Worm (Caenorhabditis elegans) whole organism, young adult: Measurements from ENCODE around the gene T01D1.4.

Source experiments
- D2030.7 ChIP-seq: fragments of 200-800 bp; sonication (Bioruptor generic); IDR thresholded peaks from 2 replicates; pipeline ENCODE4 v1.3.6; 2022; ENCODE audit warnings: missing genetic modification reagents, missing genetic modification characterization, missing compliant biosample characterization
- F22D6.2 ChIP-seq: sonication (generic microtip); optimal IDR thresholded peaks from 2 replicates; lab custom pipeline; 2016; ENCODE audit warnings: mild to moderate bottlenecking, missing genetic modification characterization, missing compliant biosample characterization
- F23B12.7 ChIP-seq: sonication (generic microtip); optimal IDR thresholded peaks from 2 replicates; lab custom pipeline; 2017; ENCODE audit warnings: missing genetic modification characterization, mild to moderate bottlenecking, missing compliant biosample characterization, antibody characterized with exemption, moderate library complexity; ENCODE audit not compliant: insufficient read depth
- F33H1.4 ChIP-seq: fragments of 200-800 bp; sonication (Bioruptor generic); IDR thresholded peaks from 2 replicates; pipeline ENCODE4 v1.3.6; 2022; ENCODE audit warnings: missing genetic modification reagents, missing genetic modification characterization, missing compliant biosample characterization
- F39B2.1 ChIP-seq: fragments of 200-800 bp; sonication (Bioruptor generic); IDR thresholded peaks from 2 replicates; pipeline ENCODE4 v1.3.6; 2022; ENCODE audit warnings: missing genetic modification reagents, missing genetic modification characterization, missing compliant biosample characterization
- F52B5.7 ChIP-seq: sonication (generic microtip); optimal IDR thresholded peaks from 2 replicates; lab custom pipeline; 2016; ENCODE audit warnings: mild to moderate bottlenecking, missing genetic modification characterization, missing compliant biosample characterization
- F55B11.4 ChIP-seq: sonication (generic microtip); optimal IDR thresholded peaks from 2 replicates; lab custom pipeline; 2016; ENCODE audit warnings: missing compliant biosample characterization, missing genetic modification characterization, borderline replicate concordance; ENCODE audit not compliant: insufficient read depth
- F57C9.4 ChIP-seq: sonication (generic microtip); optimal IDR thresholded peaks from 2 replicates; lab custom pipeline; 2017; ENCODE audit warnings: mild to moderate bottlenecking, missing genetic modification characterization, missing compliant biosample characterization
- K12H6.12 ChIP-seq: fragments of 200-800 bp; sonication (Bioruptor generic); optimal IDR thresholded peaks from 2 replicates; lab custom pipeline; 2018; ENCODE audit warnings: mild to moderate bottlenecking, missing genetic modification characterization, missing compliant biosample characterization
- Y56A3A.18 ChIP-seq: fragments of 200-800 bp; sonication (Bioruptor generic); IDR thresholded peaks from 2 replicates; pipeline ENCODE4 v1.3.6; 2022; ENCODE audit warnings: missing genetic modification reagents, missing genetic modification characterization, missing compliant biosample characterization
- athp-1 ChIP-seq: sonication (generic microtip); optimal IDR thresholded peaks from 2 replicates; lab custom pipeline; 2017; ENCODE audit warnings: mild to moderate bottlenecking, missing genetic modification characterization, missing compliant biosample characterization
- bed-1 ChIP-seq: fragments of 200-800 bp; sonication (Bioruptor generic); IDR thresholded peaks from 2 replicates; pipeline ENCODE4 v1.3.6; 2022; ENCODE audit warnings: missing genetic modification reagents, missing genetic modification characterization, missing compliant biosample characterization
- cebp-1 ChIP-seq, 2 experiments: fragments of 200-800 bp in 1 of 2; sonication (Bioruptor generic) in 1 of 2; sonication (generic microtip) in 1 of 2; IDR thresholded peaks in 1 of 2; optimal IDR thresholded peaks in 1 of 2; 2 replicates each; pipeline versions ENCODE4 v1.3.6 to Lab custom; 2017 to 2022; ENCODE audit warnings: missing compliant biosample characterization in 2 of 2, missing genetic modification characterization in 2 of 2, mild to moderate bottlenecking in 1 of 2, missing genetic modification reagents in 1 of 2, moderate library complexity in 1 of 2
- ceh-27 ChIP-seq: fragments of 200-800 bp; sonication (Bioruptor generic); optimal IDR thresholded peaks from 2 replicates; lab custom pipeline; 2018; ENCODE audit warnings: mild to moderate bottlenecking, missing genetic modification characterization, moderate library complexity, missing compliant biosample characterization
- ceh-79 ChIP-seq: sonication (generic microtip); optimal IDR thresholded peaks from 2 replicates; lab custom pipeline; 2017; ENCODE audit warnings: mild to moderate bottlenecking, missing genetic modification characterization, missing compliant biosample characterization
- die-1 ChIP-seq: sonication (generic microtip); optimal IDR thresholded peaks from 2 replicates; lab custom pipeline; 2016; ENCODE audit warnings: missing genotype, mild to moderate bottlenecking, missing genetic modification characterization, missing compliant biosample characterization
- dpff-1 ChIP-seq: sonication (generic microtip); optimal IDR thresholded peaks from 2 replicates; lab custom pipeline; 2017; ENCODE audit warnings: mild to moderate bottlenecking, missing genetic modification characterization, missing compliant biosample characterization
- dpl-1 ChIP-seq: fragments of 150-350 bp; optimal IDR thresholded peaks from 2 replicates; lab custom pipeline; 2014; ENCODE audit warnings: missing biosample characterization, missing genetic modification reagents, missing genetic modification characterization
- egl-18 ChIP-seq: fragments of 200-800 bp; sonication (Bioruptor generic); IDR thresholded peaks from 2 replicates; pipeline ENCODE4 v1.3.6; 2022; ENCODE audit warnings: missing genetic modification reagents, missing genetic modification characterization, missing compliant biosample characterization
- ekl-4 ChIP-seq: fragments of 200-800 bp; sonication (Bioruptor generic); IDR thresholded peaks from 2 replicates; pipeline ENCODE4 v1.3.6; 2022; ENCODE audit warnings: missing genetic modification reagents, missing genetic modification characterization, missing compliant biosample characterization
- ets-4 ChIP-seq: fragments of 200-800 bp; sonication (Bioruptor generic); optimal IDR thresholded peaks from 2 replicates; lab custom pipeline; 2018; ENCODE audit warnings: mild to moderate bottlenecking, missing genetic modification characterization, missing compliant biosample characterization
- let-526 ChIP-seq: fragments of 200-800 bp; sonication (Bioruptor generic); IDR thresholded peaks from 2 replicates; pipeline ENCODE4 v1.3.6; 2022; ENCODE audit warnings: missing genetic modification reagents, missing genetic modification characterization, missing compliant biosample characterization
- lin-26 ChIP-seq: fragments of 200-800 bp; sonication (Bioruptor generic); IDR thresholded peaks from 2 replicates; pipeline ENCODE4 v1.3.6; 2022; ENCODE audit warnings: missing genetic modification reagents, missing genetic modification characterization, missing compliant biosample characterization
- lin-35 ChIP-seq, 3 experiments: fragments of 150-350 bp in 2 of 3; sonication (generic microtip) in 1 of 3; optimal IDR thresholded peaks; 2 replicates each; lab custom pipeline; 2014 to 2018; ENCODE audit warnings: missing biosample characterization in 3 of 3, missing genetic modification characterization in 3 of 3, missing genetic modification reagents in 3 of 3
- lin-40 ChIP-seq: sonication (generic microtip); optimal IDR thresholded peaks from 2 replicates; lab custom pipeline; 2016; ENCODE audit warnings: missing genetic modification characterization, mild to moderate bottlenecking, missing compliant biosample characterization, missing genotype, missing genetic modification reagents
- lir-1 ChIP-seq: fragments of 200-800 bp; sonication (Bioruptor generic); conservative IDR thresholded peaks from 2 replicates; pipeline ENCODE4 v1.3.6; 2022; ENCODE audit warnings: missing genetic modification reagents, missing genetic modification characterization, missing compliant biosample characterization
- lsl-1 ChIP-seq: fragments of 200-800 bp; sonication (Bioruptor generic); optimal IDR thresholded peaks from 2 replicates; lab custom pipeline; 2018; ENCODE audit warnings: mild to moderate bottlenecking, missing genetic modification characterization, moderate library complexity, missing compliant biosample characterization
- lsy-27 ChIP-seq: sonication (generic microtip); optimal IDR thresholded peaks from 2 replicates; lab custom pipeline; 2017; ENCODE audit warnings: missing genetic modification characterization, mild to moderate bottlenecking, missing compliant biosample characterization, antibody characterized with exemption, missing genotype, borderline replicate concordance; ENCODE audit not compliant: insufficient read depth
- madf-10 ChIP-seq: sonication (generic microtip); optimal IDR thresholded peaks from 2 replicates; lab custom pipeline; 2016; ENCODE audit warnings: mild to moderate bottlenecking, missing genetic modification characterization, missing compliant biosample characterization
- madf-6 ChIP-seq: fragments of 200-800 bp; sonication (Bioruptor generic); IDR thresholded peaks from 2 replicates; pipeline ENCODE4 v1.3.6; 2022; ENCODE audit warnings: missing genetic modification reagents, missing genetic modification characterization, missing compliant biosample characterization
- madf-8 ChIP-seq: fragments of 200-800 bp; sonication (Bioruptor generic); conservative IDR thresholded peaks from 2 replicates; pipeline ENCODE4 v1.3.6; 2022; ENCODE audit warnings: missing genetic modification reagents, missing genetic modification characterization, missing compliant biosample characterization
- mes-4 ChIP-seq: sonication (generic microtip); optimal IDR thresholded peaks from 2 replicates; lab custom pipeline; 2016; ENCODE audit warnings: missing genotype, missing genetic modification characterization, missing compliant biosample characterization
- mxl-1 ChIP-seq: sonication (generic microtip); optimal IDR thresholded peaks from 2 replicates; lab custom pipeline; 2016; ENCODE audit warnings: missing genetic modification characterization, missing compliant biosample characterization
- nfyb-1 ChIP-seq: fragments of 200-800 bp; sonication (Bioruptor generic); IDR thresholded peaks from 2 replicates; pipeline ENCODE4 v1.3.6; 2022; ENCODE audit warnings: missing genetic modification reagents, missing genetic modification characterization, missing compliant biosample characterization
- nhr-120 ChIP-seq: fragments of 200-800 bp; sonication (Bioruptor generic); IDR thresholded peaks from 2 replicates; pipeline ENCODE4 v1.3.6; 2022; ENCODE audit warnings: missing genetic modification characterization, missing compliant biosample characterization
- pha-4 ChIP-seq: fragments of 150-350 bp; sonication (generic microtip); optimal IDR thresholded peaks from 2 replicates; lab custom pipeline; 2014; ENCODE audit warnings: missing biosample characterization, missing genetic modification reagents, missing genetic modification characterization
- rpc-1 ChIP-seq, 2 experiments: fragments of 150-350 bp in 1 of 2; sonication (generic microtip) in 1 of 2; optimal IDR thresholded peaks; 2 replicates each; lab custom pipeline; 2014 to 2018; ENCODE audit warnings: missing biosample characterization in 1 of 2, missing genetic modification characterization in 1 of 2, missing genetic modification reagents in 1 of 2, missing genotype in 1 of 2
- snpc-1.1 ChIP-seq: sonication (generic microtip); optimal IDR thresholded peaks from 2 replicates; lab custom pipeline; 2017; ENCODE audit warnings: missing genetic modification characterization, mild to moderate bottlenecking, missing compliant biosample characterization, antibody characterized with exemption, moderate library complexity, missing genotype, missing genetic modification reagents; ENCODE audit not compliant: insufficient read depth
- tlf-1 ChIP-seq: fragments of 200-800 bp; sonication (Bioruptor generic); optimal IDR thresholded peaks from 2 replicates; lab custom pipeline; 2018; ENCODE audit warnings: mild to moderate bottlenecking, missing genetic modification characterization, missing compliant biosample characterization
- xnd-1 ChIP-seq: sonication (generic microtip); optimal IDR thresholded peaks from 2 replicates; lab custom pipeline; 2016; ENCODE audit warnings: missing genotype, missing genetic modification reagents, missing genetic modification characterization, missing compliant biosample characterization
- ztf-18 ChIP-seq: sonication (generic microtip); optimal IDR thresholded peaks from 2 replicates; lab custom pipeline; 2016; ENCODE audit warnings: missing genotype, mild to moderate bottlenecking, missing genetic modification characterization, missing compliant biosample characterization
- ztf-22 ChIP-seq: fragments of 200-800 bp; sonication (Bioruptor generic); optimal IDR thresholded peaks from 2 replicates; lab custom pipeline; 2018; ENCODE audit warnings: mild to moderate bottlenecking, missing genetic modification characterization, moderate library complexity, missing compliant biosample characterization

The T01D1.4 gene

DNA sequence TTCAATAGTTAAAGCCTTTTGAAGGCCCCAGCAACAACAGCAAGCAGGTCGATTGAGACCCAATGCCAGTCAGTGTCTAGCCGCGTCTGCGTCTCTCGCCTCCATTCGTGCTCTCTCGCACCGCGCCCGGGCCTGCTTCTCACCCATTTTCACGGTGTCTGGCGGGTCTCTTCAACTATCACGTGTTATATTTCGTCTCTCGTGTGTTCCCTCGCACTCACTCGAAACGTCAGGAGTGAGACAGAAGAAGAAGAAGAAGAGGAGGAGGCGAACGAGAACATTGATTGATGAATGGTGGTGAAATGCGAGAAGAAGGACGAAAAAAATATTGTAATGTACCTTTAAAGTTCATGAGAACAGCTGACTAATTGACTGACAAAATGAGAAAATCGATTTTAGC, 42.3 kb upstream of the T01D1.4 start (continued):
- TF ChIP-seq snpc-1.1 (tag; lab: Kevin White, UChicago) (no peak), ekl-4 (no peak), nhr-120 (GFP tag; lab: Robert Waterston, UW) (no peak), F33H1.4 (GFP tag; lab: Robert Waterston, UW) (no peak), bed-1 (GFP tag; lab: Robert Waterston, UW) (no peak), dpff-1 (tag; lab: Kevin White, UChicago) (no peak), mxl-1 (no peak), ztf-18 (tag; lab: Kevin White, UChicago) (no peak), F22D6.2 (tag; lab: Kevin White, UChicago) (no peak), F23B12.7 (no peak), lsy-27 (tag; lab: Kevin White, UChicago) (no peak), F57C9.4 (tag; lab: Kevin White, UChicago) (no peak), ceh-79 (tag; lab: Kevin White, UChicago) (no peak), lin-35 (GFP tag; optimal IDR thresholded peaks at IDR 0.05; lab: Kevin White, UChicago) (peak in 1 of 3 experiments; percentile 51), ztf-22 (no peak), F52B5.7 (tag; lab: Kevin White, UChicago) (no peak), ceh-27 (peak; percentile 69), F55B11.4 (no peak), F39B2.1 (GFP tag; lab: Robert Waterston, UW) (no peak), athp-1 (no peak), pha-4 (tag; lab: Kevin White, UChicago) (no peak), die-1 (tag; lab: Kevin White, UChicago) (peak; percentile 38), cebp-1 (GFP tag; IDR thresholded peaks at IDR 0.05; lab: Robert Waterston, UW) (peak; percentile 39; the same call in 1 of the 2 replicates), cebp-1 (tag; optimal IDR thresholded peaks at IDR 0.05; lab: Kevin White, UChicago) (peak; percentile 84), let-526 (peak; percentile 66), dpl-1 (GFP tag; lab: Kevin White, UChicago) (no peak), madf-10 (tag; lab: Kevin White, UChicago) (peak; percentile 63), lin-40 (tag; lab: Kevin White, UChicago) (peak; percentile 79), lir-1 (GFP tag; lab: Robert Waterston, UW) (0 out of 2 replicates have a peak, but pooled peaks have one; percentile 39), tlf-1 (peak; percentile 38), Y56A3A.18 (GFP tag; lab: Robert Waterston, UW) (no peak), mes-4 (tag; lab: Kevin White, UChicago) (no peak), egl-18 (no peak), nfyb-1 (peak; percentile 65; the same call in 1 of the 2 replicates), xnd-1 (tag; lab: Kevin White, UChicago) (no peak), ets-4 (GFP tag; lab: Kevin White, UChicago) (no peak), K12H6.12 (tag; lab: Kevin White, UChicago) (peak; percentile 67), rpc-1 (optimal IDR thresholded peaks at IDR 0.05; lab: Kevin White, UChicago) (no peak), rpc-1 (tag; optimal IDR thresholded peaks at IDR 0.05; lab: Kevin White, UChicago) (no peak), lin-26 (GFP tag; lab: Robert Waterston, UW) (peak; percentile 69; the same call in 1 of the 2 replicates)

DNA sequence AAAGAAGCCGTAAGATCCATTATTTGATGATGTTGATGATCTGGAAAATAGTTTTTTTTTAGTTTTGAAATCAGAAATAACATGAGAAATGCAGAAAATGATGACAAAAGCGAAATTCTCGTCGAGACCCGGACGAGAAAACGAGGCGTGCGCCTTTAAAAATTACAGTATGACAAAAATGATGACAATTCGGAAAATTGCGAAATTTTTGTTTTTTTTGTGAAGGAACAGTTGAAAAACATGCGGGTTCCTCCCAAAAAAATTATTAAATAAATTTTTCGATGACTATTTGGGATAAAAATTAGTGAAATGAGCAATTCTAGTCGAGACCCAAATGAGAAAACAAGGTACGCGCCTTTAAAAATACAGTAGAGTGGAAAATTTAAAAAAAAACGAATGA, 41.7 kb upstream of the T01D1.4 start, which contains the start of gene ubxn-3:
ubxn-3 (minus strand) TSS at position 66 of the 400 bp plus-strand sequence.
- TF ChIP-seq madf-6 (GFP tag; lab: Robert Waterston, UW) (peak; percentile 47; the same call in 1 of the 2 replicates), D2030.7 (GFP tag; lab: Robert Waterston, UW) (peak; percentile 13; the same call in 1 of the 2 replicates), lsl-1 (GFP tag; lab: Kevin White, UChicago) (peak; percentile 90), F33H1.4 (GFP tag; lab: Robert Waterston, UW) (peak; percentile 75), madf-8 (peak; percentile 45), ztf-22 (no peak), xnd-1 (tag; lab: Kevin White, UChicago) (peak; percentile 80), F55B11.4 (no peak), cebp-1 (GFP tag; IDR thresholded peaks at IDR 0.05; lab: Robert Waterston, UW) (no peak), cebp-1 (tag; optimal IDR thresholded peaks at IDR 0.05; lab: Kevin White, UChicago) (peak; percentile 35)
- TF ChIP-seq, all 124 proteins: peak for 7
